Worm (Caenorhabditis elegans): ENCODE data around the gene F11E6.8.

DNA sequence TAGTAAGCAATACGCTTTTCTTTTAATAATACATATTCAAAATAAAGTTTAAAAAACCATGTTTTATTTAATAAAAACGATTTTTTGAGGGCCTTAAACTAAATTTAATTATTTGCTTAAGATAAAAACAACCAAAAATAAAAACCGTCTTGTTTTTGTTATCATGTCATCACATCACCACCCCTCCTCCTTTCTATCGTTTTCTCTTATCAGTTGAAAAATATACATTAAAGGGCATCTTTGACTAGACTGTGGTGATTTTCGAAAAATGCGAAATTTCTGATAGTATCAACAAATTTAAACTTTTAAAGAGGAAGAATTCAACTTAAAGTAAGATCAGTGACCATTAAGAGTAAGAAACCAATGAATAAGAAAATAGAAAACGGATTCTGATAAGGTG lies 44.2 kb downstream of the F11E6.8 start:
- TF ChIP-seq lin-13 (GFP tag; optimal IDR thresholded peaks at IDR 0.05) (no peak), ceh-82 (tag; optimal IDR thresholded peaks at IDR 0.05) (no peak), daf-8 (GFP tag; IDR thresholded peaks at IDR 0.05) (no peak), lin-15B (tag; optimal IDR thresholded peaks at IDR 0.05) (no peak)

All from whole organism, L4 larva.